Worm (Caenorhabditis elegans) whole organism, dauer: Measurements from ENCODE around the gene F49F1.11.

Experiments
- unc-62 ChIP-seq: sonication (generic microtip); optimal IDR thresholded peaks from 2 replicates; lab custom pipeline; 2017; ENCODE audit warnings: missing biosample characterization, missing genetic modification reagents, missing genetic modification characterization

The F49F1.11 gene

ce11 chrIV:4096940-4097339 is 44.3 kb downstream of the F49F1.11 start:
- no peak for TF ChIP-seq unc-62 (GFP tag; lab: Kevin White, UChicago)

- no peak for TF ChIP-seq unc-62 (GFP tag; lab: Kevin White, UChicago)
Measured at ce11 chrIV:4094364-4094763, 46.8 kb downstream of the F49F1.11 start.

ce11 chrIV:4093087-4093486 is 48.1 kb downstream of the F49F1.11 start:
- TF ChIP-seq unc-62 (GFP tag; lab: Kevin White, UChicago) = no peak
